Fruit fly (Drosophila melanogaster) whole organism, embryonic: Measurements from ENCODE around the gene kibra.

Source experiments
- Adf1 ChIP-seq: fragments of 200-800 bp; sonication (Bioruptor generic); IDR thresholded peaks from 2 replicates; pipeline ENCODE4 v1.3.6; 2022; ENCODE audit warnings: missing biosample characterization, missing genetic modification characterization
- Bdp1 ChIP-seq: fragments of 200-800 bp; sonication (Bioruptor generic); optimal IDR thresholded peaks from 3 replicates; lab custom pipeline; 2016; ENCODE audit warnings: missing biosample characterization, missing genetic modification characterization
- Bgb ChIP-seq: fragments of 200-800 bp; sonication (Bioruptor generic); IDR thresholded peaks from 2 replicates; pipeline ENCODE4 v1.3.6; 2022; ENCODE audit warnings: missing biosample characterization, missing genetic modification characterization; ENCODE audit not compliant: partially characterized antibody
- CG10147 ChIP-seq: fragments of 200-800 bp; sonication (Bioruptor generic); optimal IDR thresholded peaks from 2 replicates; lab custom pipeline; 2019; ENCODE audit warnings: missing biosample characterization, mild to moderate bottlenecking, missing genetic modification characterization, moderate library complexity
- CG10462 ChIP-seq: fragments of 200-800 bp; sonication (Bioruptor generic); optimal IDR thresholded peaks from 2 replicates; lab custom pipeline; 2016; ENCODE audit warnings: missing biosample characterization, missing genetic modification characterization
- CG10565 ChIP-seq: fragments of 200-800 bp; sonication (Bioruptor generic); optimal IDR thresholded peaks from 3 replicates; lab custom pipeline; 2016; ENCODE audit warnings: missing biosample characterization, mild to moderate bottlenecking, missing genetic modification characterization
- CG10979 ChIP-seq: fragments of 200-800 bp; sonication (Bioruptor generic); optimal IDR thresholded peaks from 2 replicates; lab custom pipeline; 2018; ENCODE audit warnings: missing biosample characterization, mild to moderate bottlenecking, missing genetic modification characterization, moderate library complexity
- CG12071 ChIP-seq: fragments of 200-800 bp; sonication (Bioruptor generic); optimal IDR thresholded peaks from 3 replicates; lab custom pipeline; 2018; ENCODE audit warnings: missing biosample characterization, mild to moderate bottlenecking, missing genetic modification characterization
- CG14014 ChIP-seq: fragments of 200-800 bp; sonication (Bioruptor generic); IDR thresholded peaks from 2 replicates; pipeline ENCODE4 v1.3.6; 2022; ENCODE audit warnings: missing biosample characterization, missing genetic modification characterization
- CG14667 ChIP-seq: fragments of 200-800 bp; sonication (Bioruptor generic); IDR thresholded peaks from 2 replicates; pipeline ENCODE4 v1.3.6; 2022; ENCODE audit warnings: missing biosample characterization, missing genetic modification characterization
- CG1602 ChIP-seq: fragments of 200-800 bp; sonication (Bioruptor generic); optimal IDR thresholded peaks from 3 replicates; lab custom pipeline; 2016; ENCODE audit warnings: missing biosample characterization, missing genetic modification characterization
- CG16815 ChIP-seq: fragments of 200-800 bp; sonication (Bioruptor generic); optimal IDR thresholded peaks from 3 replicates; lab custom pipeline; 2017; ENCODE audit warnings: missing biosample characterization, mild to moderate bottlenecking, missing genetic modification characterization
- CG17328 ChIP-seq: fragments of 200-800 bp; sonication (Bioruptor generic); IDR thresholded peaks from 2 replicates; pipeline ENCODE4 v1.3.6; 2022; ENCODE audit warnings: missing biosample characterization, missing genetic modification characterization
- CG17829 ChIP-seq: fragments of 200-800 bp; optimal IDR thresholded peaks from 2 replicates; lab custom pipeline; 2019; ENCODE audit warnings: missing biosample characterization, mild to moderate bottlenecking, missing genetic modification characterization, moderate library complexity
- CG18011 ChIP-seq: fragments of 200-800 bp; sonication (Bioruptor generic); optimal IDR thresholded peaks from 2 replicates; lab custom pipeline; 2017; ENCODE audit warnings: missing biosample characterization, missing genetic modification characterization, mild to moderate bottlenecking, moderate library complexity, missing genotype
- CG2875 ChIP-seq: fragments of 200-800 bp; sonication (Bioruptor generic); optimal IDR thresholded peaks from 2 replicates; lab custom pipeline; 2017; ENCODE audit warnings: missing biosample characterization, mild to moderate bottlenecking, missing genetic modification characterization, missing genetic modification reagents
- CG33557 ChIP-seq: fragments of 200-800 bp; sonication (Bioruptor generic); optimal IDR thresholded peaks from 2 replicates; lab custom pipeline; 2019; ENCODE audit warnings: missing biosample characterization, mild to moderate bottlenecking, missing genetic modification characterization, moderate library complexity
- CG4404 ChIP-seq: fragments of 200-800 bp; sonication (Bioruptor generic); IDR thresholded peaks from 2 replicates; pipeline ENCODE4 v1.3.6; 2022; ENCODE audit warnings: missing biosample characterization, missing genetic modification characterization
- CG4424 ChIP-seq: fragments of 200-800 bp; sonication (Bioruptor generic); optimal IDR thresholded peaks from 3 replicates; lab custom pipeline; 2016; ENCODE audit warnings: missing biosample characterization, missing genetic modification characterization
- CG4617 ChIP-seq: fragments of 200-800 bp; sonication (Bioruptor generic); optimal IDR thresholded peaks from 3 replicates; lab custom pipeline; 2016; ENCODE audit warnings: missing biosample characterization, missing genetic modification characterization, borderline replicate concordance
- CG6689 ChIP-seq: fragments of 200-800 bp; sonication (Bioruptor generic); IDR thresholded peaks from 2 replicates; pipeline ENCODE4 v1.3.6; 2022; ENCODE audit warnings: missing biosample characterization, missing genetic modification characterization
- CG7556 ChIP-seq: fragments of 200-800 bp; sonication (Bioruptor generic); optimal IDR thresholded peaks from 2 replicates; lab custom pipeline; 2017; ENCODE audit warnings: missing biosample characterization, mild to moderate bottlenecking, missing genetic modification characterization
- CG7745 ChIP-seq: fragments of 200-800 bp; sonication (Bioruptor generic); optimal IDR thresholded peaks from 2 replicates; lab custom pipeline; 2018; ENCODE audit warnings: missing biosample characterization, mild to moderate bottlenecking, missing genetic modification characterization, moderate library complexity
- CG8944 ChIP-seq: fragments of 200-800 bp; sonication (Bioruptor generic); optimal IDR thresholded peaks from 3 replicates; lab custom pipeline; 2016; ENCODE audit warnings: missing biosample characterization, missing genetic modification characterization
- CHES-1-like ChIP-seq: fragments of 200-800 bp; sonication (Bioruptor generic); optimal IDR thresholded peaks from 2 replicates; lab custom pipeline; 2016; ENCODE audit warnings: missing biosample characterization, missing genetic modification characterization
- E2f2 ChIP-seq: fragments of 200-800 bp; sonication (Bioruptor generic); IDR thresholded peaks from 2 replicates; pipeline ENCODE4 v1.3.6; 2022; ENCODE audit warnings: missing biosample characterization, missing genetic modification characterization
- Ets97D ChIP-seq: fragments of 200-800 bp; sonication (Bioruptor generic); optimal IDR thresholded peaks from 3 replicates; lab custom pipeline; 2016; ENCODE audit warnings: missing biosample characterization, missing genetic modification characterization
- Fer2 ChIP-seq: fragments of 200-800 bp; sonication (Bioruptor generic); optimal IDR thresholded peaks from 2 replicates; lab custom pipeline; 2018; ENCODE audit warnings: missing biosample characterization, mild to moderate bottlenecking, missing genetic modification characterization, moderate library complexity
- Hand ChIP-seq: fragments of 200-800 bp; sonication (Bioruptor generic); optimal IDR thresholded peaks from 2 replicates; lab custom pipeline; 2017; ENCODE audit warnings: mild to moderate bottlenecking, missing biosample characterization, missing genetic modification reagents, missing genetic modification characterization
- Lhr ChIP-seq: fragments of 200-800 bp; sonication (Bioruptor generic); optimal IDR thresholded peaks from 3 replicates; lab custom pipeline; 2017; ENCODE audit warnings: mild to moderate bottlenecking, missing biosample characterization, missing genetic modification reagents, missing genetic modification characterization
- Meics ChIP-seq: fragments of 200-800 bp; sonication (Bioruptor generic); optimal IDR thresholded peaks from 2 replicates; lab custom pipeline; 2017; ENCODE audit warnings: missing biosample characterization, mild to moderate bottlenecking, missing genetic modification characterization
- Mes4 ChIP-seq: fragments of 200-800 bp; sonication (Bioruptor generic); optimal IDR thresholded peaks from 2 replicates; lab custom pipeline; 2016; ENCODE audit warnings: missing biosample characterization, missing genetic modification characterization
- Oli ChIP-seq: fragments of 200-800 bp; sonication (Bioruptor generic); optimal IDR thresholded peaks from 2 replicates; lab custom pipeline; 2018; ENCODE audit warnings: missing biosample characterization, mild to moderate bottlenecking, missing genetic modification characterization, moderate library complexity
- Pdp1 ChIP-seq, 2 experiments: fragments of 200-800 bp; sonication (Bioruptor generic); optimal IDR thresholded peaks; 3 replicates each; lab custom pipeline; 2016; ENCODE audit warnings: missing biosample characterization in 2 of 2, missing genetic modification characterization in 2 of 2, mild to moderate bottlenecking in 1 of 2, moderate library complexity in 1 of 2
- Ptx1 ChIP-seq: fragments of 200-800 bp; sonication (Bioruptor generic); IDR thresholded peaks from 2 replicates; pipeline ENCODE4 v1.3.6; 2022; ENCODE audit warnings: missing biosample characterization, missing genetic modification characterization
- Scr ChIP-seq: fragments of 200-800 bp; sonication (Bioruptor generic); IDR thresholded peaks from 2 replicates; pipeline ENCODE4 v1.3.6; 2022; ENCODE audit warnings: missing biosample characterization, missing genetic modification characterization; ENCODE audit not compliant: partially characterized antibody
- Sry-β ChIP-seq: fragments of 200-800 bp; sonication (Bioruptor generic); optimal IDR thresholded peaks from 2 replicates; lab custom pipeline; 2018; ENCODE audit warnings: missing biosample characterization, mild to moderate bottlenecking, missing genetic modification characterization, moderate library complexity
- YL-1 ChIP-seq: fragments of 200-800 bp; sonication (Bioruptor generic); optimal IDR thresholded peaks from 3 replicates; lab custom pipeline; 2017; ENCODE audit warnings: missing biosample characterization, mild to moderate bottlenecking, missing genetic modification characterization
- ap ChIP-seq: fragments of 200-800 bp; sonication (Bioruptor generic); IDR thresholded peaks from 2 replicates; pipeline ENCODE4 v1.3.6; 2022; ENCODE audit warnings: missing biosample characterization, missing genetic modification characterization
- bowl ChIP-seq: fragments of 200-800 bp; sonication (Bioruptor generic); IDR thresholded peaks from 2 replicates; pipeline ENCODE4 v1.3.6; 2022; ENCODE audit warnings: missing biosample characterization, missing genetic modification characterization
- cad ChIP-seq: fragments of >200 bp; optimal IDR thresholded peaks from 2 replicates; lab custom pipeline; 2017; ENCODE audit warnings: missing biosample characterization, missing genetic modification characterization
- corto ChIP-seq: fragments of 200-800 bp; sonication (Bioruptor generic); optimal IDR thresholded peaks from 2 replicates; lab custom pipeline; 2016; ENCODE audit warnings: missing biosample characterization, mild to moderate bottlenecking, missing genetic modification characterization, moderate library complexity
- dimm ChIP-seq: fragments of 200-800 bp; sonication (Bioruptor generic); IDR thresholded peaks from 2 replicates; pipeline ENCODE4 v1.3.6; 2022; ENCODE audit warnings: missing biosample characterization, missing genetic modification characterization
- grn ChIP-seq: fragments of 200-800 bp; sonication (Bioruptor generic); optimal IDR thresholded peaks from 3 replicates; lab custom pipeline; 2017; ENCODE audit warnings: missing biosample characterization, missing genetic modification characterization
- luna ChIP-seq: fragments of 200-800 bp; sonication (Bioruptor generic); optimal IDR thresholded peaks from 2 replicates; lab custom pipeline; 2016; ENCODE audit warnings: missing biosample characterization, missing genetic modification characterization
- row ChIP-seq: fragments of 200-800 bp; sonication (Bioruptor generic); IDR thresholded peaks from 3 replicates; pipeline ENCODE4 v1.3.6; 2022; ENCODE audit warnings: missing biosample characterization, missing genetic modification characterization
- scrt ChIP-seq: fragments of 200-800 bp; sonication (Bioruptor generic); optimal IDR thresholded peaks from 2 replicates; lab custom pipeline; 2018; ENCODE audit warnings: missing biosample characterization, mild to moderate bottlenecking, missing genetic modification characterization, moderate library complexity
- slbo ChIP-seq: fragments of 200-800 bp; sonication (Bioruptor generic); IDR thresholded peaks from 2 replicates; pipeline ENCODE4 v1.3.6; 2022; ENCODE audit warnings: missing biosample characterization, missing genetic modification characterization

kibra gene

dm6 chr3R:14737894-14738860 lies 14.1 kb upstream of the kibra start (continued):
- TF ChIP-seq Ptx1 (GFP tag; lab: Robert Waterston, UW): peak; percentile 95
- peak; percentile 97 for TF ChIP-seq CG17328
- TF ChIP-seq CG16815 (GFP tag; lab: Kevin White, UChicago): peak; percentile 91
- TF ChIP-seq Lhr (GFP tag; lab: Kevin White, UChicago): peak; percentile 83
- TF ChIP-seq Scr (GFP tag; lab: Robert Waterston, UW): peak; percentile 26; the same call in 1 of the 2 replicates
- peak; percentile 87 for TF ChIP-seq ap (GFP tag; lab: Robert Waterston, UW)
- TF ChIP-seq CG10462 (GFP tag; lab: Kevin White, UChicago): peak; percentile 87
- peak; percentile 45 for TF ChIP-seq Sry-β
- TF ChIP-seq Ets97D (GFP tag; lab: Kevin White, UChicago): peak; percentile 78
- TF ChIP-seq YL-1 (GFP tag; lab: Kevin White, UChicago): peak; percentile 57
- peak; percentile 95 for TF ChIP-seq CG14014
- TF ChIP-seq CG10979 (tag; lab: Kevin White, UChicago): peak; percentile 95
- TF ChIP-seq CG33557 (GFP tag; lab: Kevin White, UChicago): peak; percentile 77
- TF ChIP-seq slbo: peak; percentile 98
- peak; percentile 67 for TF ChIP-seq luna (GFP tag; lab: Kevin White, UChicago)
- peak; percentile 86 for TF ChIP-seq Mes4 (GFP tag; lab: Kevin White, UChicago)
- TF ChIP-seq CG10147 (GFP tag; lab: Kevin White, UChicago): peak; percentile 91
- TF ChIP-seq Adf1 (GFP tag; lab: Robert Waterston, UW): peak; percentile 59
- peak; percentile 19 for TF ChIP-seq grn (GFP tag; lab: Kevin White, UChicago)
- peak; percentile 86 for TF ChIP-seq Bdp1 (GFP tag; lab: Kevin White, UChicago)
- TF ChIP-seq CG10565 (GFP tag; lab: Kevin White, UChicago): peak; percentile 84
- peak; percentile 92 for TF ChIP-seq Meics
- peak; percentile 96 for TF ChIP-seq row (GFP tag; lab: Robert Waterston, UW)
- TF ChIP-seq CG12071 (GFP tag; lab: Kevin White, UChicago): peak; percentile 91
- TF ChIP-seq bowl (GFP tag; lab: Robert Waterston, UW): peak; percentile 87
- peak; percentile 94 for TF ChIP-seq CG17829 (tag; lab: Kevin White, UChicago)
- peak; percentile 88 for TF ChIP-seq CG8944 (GFP tag; lab: Kevin White, UChicago)
- peak; percentile 92 for TF ChIP-seq CG4424
- TF ChIP-seq E2f2 (GFP tag; lab: Robert Waterston, UW): peak; percentile 77
- peak; percentile 93 for TF ChIP-seq CG1602 (GFP tag; lab: Kevin White, UChicago)
- TF ChIP-seq corto (GFP tag; lab: Kevin White, UChicago): peak; percentile 86
- TF ChIP-seq scrt (GFP tag; lab: Kevin White, UChicago): peak; percentile 87
- TF ChIP-seq Oli: peak; percentile 95
- no peak for TF ChIP-seq cad
- TF ChIP-seq Hand: peak; percentile 84
- peak; percentile 92 for TF ChIP-seq CG4404 (GFP tag; lab: Robert Waterston, UW)
- TF ChIP-seq Fer2: peak; percentile 74
- TF ChIP-seq dimm (GFP tag; lab: Robert Waterston, UW): peak; percentile 92; the same call in 1 of the 2 replicates
- TF ChIP-seq CG7745 (tag; lab: Kevin White, UChicago): peak; percentile 78
- peak; percentile 95 for TF ChIP-seq CG6689
- peak; percentile 95; the same call in 1 of the 2 replicates for TF ChIP-seq CG14667 (GFP tag; lab: Robert Waterston, UW)
- TF ChIP-seq CG7556: peak; percentile 93
- TF ChIP-seq CHES-1-like (GFP tag; lab: Kevin White, UChicago): peak; percentile 87
- peak; percentile 76 for TF ChIP-seq CG4617 (GFP tag; lab: Kevin White, UChicago)
- TF ChIP-seq CG2875 (GFP tag; lab: Kevin White, UChicago): peak; percentile 93
- TF ChIP-seq Pdp1 (GFP tag; optimal IDR thresholded peaks at IDR 0.05; lab: Kevin White, UChicago): peak; percentile 93 to 94
- TF ChIP-seq CG18011 (GFP tag; lab: Kevin White, UChicago): peak; percentile 68
- TF ChIP-seq Bgb: peak; percentile 42; the same call in 1 of the 2 replicates
